Fruit fly (Drosophila melanogaster) whole organism, adult: ENCODE results near the gene qtc.

Experiments
- CG1620 ChIP-seq: fragments of 200-800 bp; sonication (Bioruptor generic); optimal IDR thresholded peaks from 2 replicates; lab custom pipeline; 2016; ENCODE audit warnings: missing biosample characterization, missing genetic modification characterization
- CG5204 ChIP-seq: fragments of 200-800 bp; sonication (Bioruptor generic); optimal IDR thresholded peaks from 2 replicates; lab custom pipeline; 2016; ENCODE audit warnings: missing biosample characterization, missing genetic modification characterization
- Clk ChIP-seq: fragments of 200-800 bp; sonication (Bioruptor generic); optimal IDR thresholded peaks from 2 replicates; lab custom pipeline; 2017; ENCODE audit warnings: missing biosample characterization, missing genetic modification characterization
- Hr96 ChIP-seq: fragments of 200-800 bp; sonication (Bioruptor generic); optimal IDR thresholded peaks from 2 replicates; lab custom pipeline; 2016; ENCODE audit warnings: missing biosample characterization, missing genetic modification characterization
- Mnt ChIP-seq: fragments of 200-800 bp; sonication (Bioruptor generic); optimal IDR thresholded peaks from 2 replicates; lab custom pipeline; 2016; ENCODE audit warnings: missing biosample characterization, mild to moderate bottlenecking, missing genetic modification characterization
- kay ChIP-seq: fragments of 200-800 bp; sonication (Bioruptor generic); peaks from one replicate; lab custom pipeline; 2016; ENCODE audit warnings: missing biosample characterization, missing genetic modification characterization, borderline replicate concordance

dm6 chr2L:5095350-5095962 lies 34.8 kb downstream of the qtc start:
- no peak for TF ChIP-seq CG5204
- no peak for TF ChIP-seq CG1620
- TF ChIP-seq Clk, result peak; percentile 10
- TF ChIP-seq Hr96 (GFP tag; lab: Kevin White, UChicago), result no peak
- TF ChIP-seq Mnt (GFP tag; lab: Kevin White, UChicago), result no peak
- TF ChIP-seq kay, result no peak
